Comparison of ENCODE assay signal across 1 fruit fly cellular context in genomic region chr3R:10537108-10537814, dm6.
TF ChIP-seq lines count a peak whose summit lies in the region.

No protein-coding gene starts in this region.

TF ChIP-seq in whole organism, embryonic, 481 proteins besides CTCF, POLR2A, EP300 and RAD21 (continued from another document and continues in another):
- TF ChIP-seq CG12104 (GFP tag; optimal IDR thresholded peaks at IDR 0.05; lab: Kevin White, UChicago) (peak; percentile 47), lmd (GFP tag; IDR thresholded peaks at IDR 0.05; lab: Robert Waterston, UW) (peak; percentile 73), Dp (GFP tag; optimal IDR thresholded peaks at IDR 0.05; lab: Kevin White, UChicago) (no peak), CG7963 (GFP tag; IDR thresholded peaks at IDR 0.05; lab: Robert Waterston, UW; ENCODE audit: partially characterized antibody) (no peak), croc (GFP tag; conservative IDR thresholded peaks at IDR 0.05; lab: Robert Waterston, UW) (peak; percentile 69), so (GFP tag; IDR thresholded peaks at IDR 0.05; lab: Robert Waterston, UW) (no peak), CG30431 (GFP tag; optimal IDR thresholded peaks at IDR 0.05; lab: Kevin White, UChicago) (peak; percentile 43), CG17328 (GFP tag; IDR thresholded peaks at IDR 0.05; lab: Robert Waterston, UW) (peak; percentile 65), E2f2 (GFP tag; IDR thresholded peaks at IDR 0.05; lab: Robert Waterston, UW) (peak; percentile 41; the same call in 1 of the 2 replicates), Bgb (GFP tag; IDR thresholded peaks at IDR 0.05; lab: Robert Waterston, UW; ENCODE audit: partially characterized antibody) (no peak), chinmo (GFP tag; IDR thresholded peaks at IDR 0.05; lab: Robert Waterston, UW; ENCODE audit: partially characterized antibody) (0 out of 4 replicates have a peak, but pooled peaks have one; percentile 41), sug (tag; optimal IDR thresholded peaks at IDR 0.05; lab: Kevin White, UChicago) (peak; percentile 19), zfh2 (GFP tag; optimal IDR thresholded peaks at IDR 0.05; lab: Kevin White, UChicago) (no peak), CG15514 (GFP tag; optimal IDR thresholded peaks at IDR 0.05; lab: Kevin White, UChicago) (no peak), CG6765 (GFP tag; optimal IDR thresholded peaks at IDR 0.05; lab: Kevin White, UChicago) (peak; percentile 25), knrl (GFP tag; IDR thresholded peaks at IDR 0.05; lab: Robert Waterston, UW; ENCODE audit: partially characterized antibody) (no peak), CG18011 (GFP tag; optimal IDR thresholded peaks at IDR 0.05; lab: Kevin White, UChicago) (no peak), Mes4 (GFP tag; optimal IDR thresholded peaks at IDR 0.05; lab: Kevin White, UChicago) (no peak), CG18619 (GFP tag; optimal IDR thresholded peaks at IDR 0.05; lab: Kevin White, UChicago) (peak; percentile 59), CG31224 (GFP tag; IDR thresholded peaks at IDR 0.05; lab: Robert Waterston, UW) (no peak), CG13424 (tag; optimal IDR thresholded peaks at IDR 0.05; lab: Kevin White, UChicago) (peak; percentile 84), chn (GFP tag; optimal IDR thresholded peaks at IDR 0.05; lab: Kevin White, UChicago) (peak; percentile 40), CG17385 (GFP tag; optimal IDR thresholded peaks at IDR 0.05; lab: Kevin White, UChicago) (peak; percentile 71), eve (GFP tag; optimal IDR thresholded peaks at IDR 0.05; lab: Kevin White, UChicago) (peak in 1 of 2 experiments; percentile 86), yki (optimal IDR thresholded peaks at IDR 0.05; lab: Kevin White, UChicago) (no peak), CG13296 (GFP tag; optimal IDR thresholded peaks at IDR 0.05; lab: Kevin White, UChicago) (peak; percentile 58), CG10654 (GFP tag; optimal IDR thresholded peaks at IDR 0.05; lab: Kevin White, UChicago) (peak; percentile 66), CG34224 (GFP tag; IDR thresholded peaks at IDR 0.05; lab: Robert Waterston, UW; ENCODE audit: partially characterized antibody) (no peak), CG17361 (GFP tag; IDR thresholded peaks at IDR 0.05; lab: Robert Waterston, UW) (peak; percentile 94), cas (GFP tag; IDR thresholded peaks at IDR 0.05; lab: Robert Waterston, UW) (no peak), CG10565 (GFP tag; optimal IDR thresholded peaks at IDR 0.05; lab: Kevin White, UChicago) (no peak), CG11247 (GFP tag; IDR thresholded peaks at IDR 0.05; lab: Robert Waterston, UW) (no peak), fu2 (GFP tag; optimal IDR thresholded peaks at IDR 0.05; lab: Kevin White, UChicago) (no peak), CG14441 (GFP tag; IDR thresholded peaks at IDR 0.05; lab: Robert Waterston, UW) (peak; percentile 43; the same call in 1 of the 2 replicates), eyg (GFP tag; optimal IDR thresholded peaks at IDR 0.05; lab: Kevin White, UChicago) (no peak), GATAe (GFP tag; conservative IDR thresholded peaks at IDR 0.05; lab: Robert Waterston, UW) (no peak), hth (optimal IDR thresholded peaks at IDR 0.05; lab: Kevin White, UChicago) (no peak), sens (GFP tag; lab: Kevin White, UChicago) (peak; percentile 92), ro (GFP tag; IDR thresholded peaks at IDR 0.05; lab: Robert Waterston, UW) (no peak; the same call in 1 of the 2 replicates), CG3065 (GFP tag; optimal IDR thresholded peaks at IDR 0.05; lab: Kevin White, UChicago) (no peak), emc (GFP tag; optimal IDR thresholded peaks at IDR 0.05; lab: Kevin White, UChicago) (no peak), Fer2 (tag; optimal IDR thresholded peaks at IDR 0.05; lab: Kevin White, UChicago) (no peak), H15 (GFP tag; IDR thresholded peaks at IDR 0.05; lab: Robert Waterston, UW) (peak; percentile 19; the same call in 1 of the 3 replicates), CG13775 (GFP tag; optimal IDR thresholded peaks at IDR 0.05; lab: Kevin White, UChicago) (peak; percentile 60), sc (optimal IDR thresholded peaks at IDR 0.05; lab: Kevin White, UChicago) (no peak), sc (GFP tag; optimal IDR thresholded peaks at IDR 0.05; lab: Kevin White, UChicago) (peak; percentile 68), pum (GFP tag; optimal IDR thresholded peaks at IDR 0.05; lab: Kevin White, UChicago) (peak; percentile 12), CG14710 (tag; optimal IDR thresholded peaks at IDR 0.05; lab: Kevin White, UChicago) (peak; percentile 91), ara (GFP tag; IDR thresholded peaks at IDR 0.05; lab: Robert Waterston, UW) (peak; percentile 59; the same call in 1 of the 2 replicates), ATbp (GFP tag; optimal IDR thresholded peaks at IDR 0.05; lab: Kevin White, UChicago) (peak; percentile 72), kay (GFP tag; optimal IDR thresholded peaks at IDR 0.05; lab: Kevin White, UChicago) (peak; percentile 1), her (GFP tag; optimal IDR thresholded peaks at IDR 0.05; lab: Kevin White, UChicago) (no peak), Sry-δ (GFP tag; optimal IDR thresholded peaks at IDR 0.05; lab: Kevin White, UChicago) (no peak), Sin3A (optimal IDR thresholded peaks at IDR 0.05; lab: Kevin White, UChicago) (no peak), sr (GFP tag; IDR thresholded peaks at IDR 0.05; lab: Robert Waterston, UW) (peak; percentile 91), Fer1 (GFP tag; optimal IDR thresholded peaks at IDR 0.05; lab: Kevin White, UChicago) (peak; percentile 59), CG6689 (GFP tag; IDR thresholded peaks at IDR 0.05; lab: Robert Waterston, UW) (peak; percentile 67), CG2712 (tag; optimal IDR thresholded peaks at IDR 0.05; lab: Kevin White, UChicago) (peak; percentile 96), CG8290 (GFP tag; optimal IDR thresholded peaks at IDR 0.05; lab: Kevin White, UChicago) (peak; percentile 65), CG8290 (tag; optimal IDR thresholded peaks at IDR 0.05; lab: Kevin White, UChicago) (peak in 1 of 2 experiments; percentile 10), CG4404 (GFP tag; IDR thresholded peaks at IDR 0.05; lab: Robert Waterston, UW) (no peak), CG14014 (GFP tag; IDR thresholded peaks at IDR 0.05; lab: Robert Waterston, UW) (no peak), Elba2 (GFP tag; optimal IDR thresholded peaks at IDR 0.05; lab: Kevin White, UChicago) (no peak), CG12659 (GFP tag; optimal IDR thresholded peaks at IDR 0.05; lab: Kevin White, UChicago) (peak; percentile 56), CG17186 (GFP tag; optimal IDR thresholded peaks at IDR 0.05; lab: Kevin White, UChicago) (peak; percentile 24), nom (GFP tag; optimal IDR thresholded peaks at IDR 0.05; lab: Kevin White, UChicago) (no peak), crp (GFP tag; optimal IDR thresholded peaks at IDR 0.05; lab: Kevin White, UChicago) (peak in 1 of 2 experiments; percentile 5), vnd (GFP tag; IDR thresholded peaks at IDR 0.05; lab: Robert Waterston, UW; ENCODE audit: partially characterized antibody) (no peak), CG17829 (tag; optimal IDR thresholded peaks at IDR 0.05; lab: Kevin White, UChicago) (peak; percentile 90), Ptx1 (GFP tag; IDR thresholded peaks at IDR 0.05; lab: Robert Waterston, UW) (peak; percentile 72), Dll (GFP tag; IDR thresholded peaks at IDR 0.05; lab: Robert Waterston, UW; ENCODE audit: partially characterized antibody) (no peak), maf-S (GFP tag; optimal IDR thresholded peaks at IDR 0.05; lab: Kevin White, UChicago) (no peak), TFAM (GFP tag; optimal IDR thresholded peaks at IDR 0.05; lab: Kevin White, UChicago) (no peak), zfh1 (GFP tag; IDR thresholded peaks at IDR 0.05; lab: Robert Waterston, UW) (peak; percentile 47; the same call in 1 of the 3 replicates), dmrt99B (tag; optimal IDR thresholded peaks at IDR 0.05; lab: Kevin White, UChicago) (peak; percentile 90), h (optimal IDR thresholded peaks at IDR 0.05; lab: Kevin White, UChicago) (no peak), ac (GFP tag; optimal IDR thresholded peaks at IDR 0.05; lab: Kevin White, UChicago) (no peak), YL-1 (GFP tag; optimal IDR thresholded peaks at IDR 0.05; lab: Kevin White, UChicago) (no peak), trem (tag; optimal IDR thresholded peaks at IDR 0.05; lab: Kevin White, UChicago) (peak; percentile 87), CG17568 (GFP tag; optimal IDR thresholded peaks at IDR 0.05; lab: Kevin White, UChicago) (peak; percentile 15), CG1832 (GFP tag; optimal IDR thresholded peaks at IDR 0.05; lab: Kevin White, UChicago) (no peak), Dad (GFP tag; optimal IDR thresholded peaks at IDR 0.05; lab: Kevin White, UChicago) (no peak), CG2678 (tag; optimal IDR thresholded peaks at IDR 0.05; lab: Kevin White, UChicago) (peak; percentile 88), Xrp1 (GFP tag; IDR thresholded peaks at IDR 0.05; lab: Robert Waterston, UW) (peak; percentile 75), CG7839 (tag; optimal IDR thresholded peaks at IDR 0.05; lab: Kevin White, UChicago) (peak; percentile 90), CG3407 (GFP tag; optimal IDR thresholded peaks at IDR 0.05; lab: Kevin White, UChicago) (peak; percentile 75), CG15479 (GFP tag; optimal IDR thresholded peaks at IDR 0.05; lab: Kevin White, UChicago) (no peak), Opbp (GFP tag; IDR thresholded peaks at IDR 0.05; lab: Robert Waterston, UW; ENCODE audit: partially characterized antibody) (no peak), cwo (GFP tag; optimal IDR thresholded peaks at IDR 0.05; lab: Kevin White, UChicago) (peak; percentile 25), fd96Cb (tag; optimal IDR thresholded peaks at IDR 0.05; lab: Kevin White, UChicago) (peak; percentile 89), Hsf (GFP tag; optimal IDR thresholded peaks at IDR 0.05; lab: Kevin White, UChicago) (peak; percentile 59), Spps (tag; optimal IDR thresholded peaks at IDR 0.05; lab: Kevin White, UChicago) (peak; percentile 88), Blimp-1 (GFP tag; optimal IDR thresholded peaks at IDR 0.05; lab: Kevin White, UChicago) (peak; percentile 90), CG1529 (GFP tag; optimal IDR thresholded peaks at IDR 0.05; lab: Kevin White, UChicago) (peak; percentile 75), CG3995 (GFP tag; optimal IDR thresholded peaks at IDR 0.05; lab: Kevin White, UChicago) (no peak), CG5180 (GFP tag; optimal IDR thresholded peaks at IDR 0.05; lab: Kevin White, UChicago) (peak; percentile 56), Ssrp (tag; optimal IDR thresholded peaks at IDR 0.05; lab: Kevin White, UChicago) (peak; percentile 87), CG15696 (tag; optimal IDR thresholded peaks at IDR 0.05; lab: Kevin White, UChicago) (peak; percentile 67), Trl (optimal IDR thresholded peaks at IDR 0.05; lab: Kevin White, UChicago) (no peak), Trl (GFP tag; optimal IDR thresholded peaks at IDR 0.05; lab: Kevin White, UChicago) (no peak), ewg (GFP tag; optimal IDR thresholded peaks at IDR 0.05; lab: Kevin White, UChicago) (peak; percentile 77), CG2120 (GFP tag; optimal IDR thresholded peaks at IDR 0.05; lab: Kevin White, UChicago) (peak; percentile 13), CG8281 (tag; optimal IDR thresholded peaks at IDR 0.05; lab: Kevin White, UChicago) (peak; percentile 51), CG12236 (GFP tag; optimal IDR thresholded peaks at IDR 0.05; lab: Kevin White, UChicago) (no peak), tll (GFP tag; optimal IDR thresholded peaks at IDR 0.05; lab: Kevin White, UChicago) (no peak), nmo (GFP tag; optimal IDR thresholded peaks at IDR 0.05; lab: Kevin White, UChicago) (peak; percentile 93), CG12942 (GFP tag; optimal IDR thresholded peaks at IDR 0.05; lab: Kevin White, UChicago) (peak; percentile 48), CG9817 (tag; optimal IDR thresholded peaks at IDR 0.05; lab: Kevin White, UChicago) (peak; percentile 37), nau (GFP tag; optimal IDR thresholded peaks at IDR 0.05; lab: Kevin White, UChicago) (peak; percentile 30), Hr3 (GFP tag; optimal IDR thresholded peaks at IDR 0.05; lab: Kevin White, UChicago) (peak; percentile 73), Vsx1 (GFP tag; optimal IDR thresholded peaks at IDR 0.05; lab: Kevin White, UChicago) (peak; percentile 37), stc (GFP tag; IDR thresholded peaks at IDR 0.05; lab: Robert Waterston, UW) (peak; percentile 55; the same call in 1 of the 2 replicates), toy (GFP tag; IDR thresholded peaks at IDR 0.05; lab: Robert Waterston, UW) (no peak), CG33557 (GFP tag; optimal IDR thresholded peaks at IDR 0.05; lab: Kevin White, UChicago) (peak; percentile 73), org-1 (GFP tag; optimal IDR thresholded peaks at IDR 0.05; lab: Kevin White, UChicago) (peak; percentile 71), ttk (GFP tag; IDR thresholded peaks at IDR 0.05; lab: Robert Waterston, UW) (peak; percentile 39; the same call in 1 of the 2 replicates), Pdp1 (GFP tag; optimal IDR thresholded peaks at IDR 0.05; lab: Kevin White, UChicago) (peak in 1 of 2 experiments; percentile 20), Adf1 (GFP tag; IDR thresholded peaks at IDR 0.05; lab: Robert Waterston, UW) (no peak), MBD-R2 (GFP tag; IDR thresholded peaks at IDR 0.05; lab: Robert Waterston, UW) (no peak), Antp (GFP tag; optimal IDR thresholded peaks at IDR 0.05; lab: Kevin White, UChicago) (peak; percentile 29), zen2 (GFP tag; IDR thresholded peaks at IDR 0.05; lab: Robert Waterston, UW; ENCODE audit: partially characterized antibody) (no peak), CG8924 (tag; optimal IDR thresholded peaks at IDR 0.05; lab: Kevin White, UChicago) (peak; percentile 87), Atf6 (GFP tag; IDR thresholded peaks at IDR 0.05; lab: Robert Waterston, UW) (peak; percentile 40; the same call in 1 of the 2 replicates), gem (tag; optimal IDR thresholded peaks at IDR 0.05; lab: Kevin White, UChicago) (peak; percentile 94), CG17912 (GFP tag; optimal IDR thresholded peaks at IDR 0.05; lab: Kevin White, UChicago) (no peak), jigr1 (GFP tag; IDR thresholded peaks at IDR 0.05; lab: Robert Waterston, UW) (0 out of 3 replicates have a peak, but pooled peaks have one; percentile 50), ci (GFP tag; IDR thresholded peaks at IDR 0.05; lab: Robert Waterston, UW) (0 out of 3 replicates have a peak, but pooled peaks have one; percentile 33), Mad (GFP tag; optimal IDR thresholded peaks at IDR 0.05; lab: Kevin White, UChicago) (no peak), CG12391 (tag; optimal IDR thresholded peaks at IDR 0.05; lab: Kevin White, UChicago) (peak; percentile 89), CG18476 (GFP tag; optimal IDR thresholded peaks at IDR 0.05; lab: Kevin White, UChicago) (peak; percentile 54), CG13123 (GFP tag; optimal IDR thresholded peaks at IDR 0.05; lab: Kevin White, UChicago) (peak; percentile 27), Doc2 (GFP tag; IDR thresholded peaks at IDR 0.05; lab: Robert Waterston, UW) (no peak)
